Fruit fly (Drosophila melanogaster): ENCODE measurements around the gene CG31269.

- no peak for TF ChIP-seq CG9705 (GFP tag; optimal IDR thresholded peaks at IDR 0.05)
- peak; percentile 72 for TF ChIP-seq sv (GFP tag; optimal IDR thresholded peaks at IDR 0.05)
- TF ChIP-seq Mio (GFP tag; optimal IDR thresholded peaks at IDR 0.05): no peak
- TF ChIP-seq usp (GFP tag; optimal IDR thresholded peaks at IDR 0.05): no peak
- TF ChIP-seq pan (optimal IDR thresholded peaks at IDR 0.05): no peak
- TF ChIP-seq foxo (GFP tag; optimal IDR thresholded peaks at IDR 0.05): peak in 1 of 2 experiments; percentile 73
- peak; percentile 55 for TF ChIP-seq Myc (optimal IDR thresholded peaks at IDR 0.05)
- no peak for TF ChIP-seq Dfd (GFP tag; optimal IDR thresholded peaks at IDR 0.05)
These were observed 47.1 kb upstream of the CG31269 start, which contains the start of the genes Keap1 and kuk for dm6 chr3R:17079859-17080255.

Data from whole organism, wandering third instar larva.